Worm (Caenorhabditis elegans): ENCODE data around the gene phyh-1.

ce11 chrIV:17276705-17277458, 17.7 kb upstream of the phyh-1 start, which contains the start of gene clec-196:
- TF ChIP-seq nhr-47 (tag; optimal IDR thresholded peaks at IDR 0.05) (no peak), nhr-12 (tag; optimal IDR thresholded peaks at IDR 0.05) (no peak), efl-3 (GFP tag; optimal IDR thresholded peaks at IDR 0.05) (no peak), unc-62 (GFP tag; optimal IDR thresholded peaks at IDR 0.05) (no peak), lin-13 (GFP tag; optimal IDR thresholded peaks at IDR 0.05) (no peak), snu-23 (GFP tag; optimal IDR thresholded peaks at IDR 0.05) (no peak), snpc-4 (tag; optimal IDR thresholded peaks at IDR 0.05) (no peak), ceh-82 (tag; optimal IDR thresholded peaks at IDR 0.05) (no peak)

All from whole organism, L1 larva.